Fruit fly (Drosophila melanogaster): ENCODE data around the gene Ugt302E1.

Ugt302E1 gene

DNA sequence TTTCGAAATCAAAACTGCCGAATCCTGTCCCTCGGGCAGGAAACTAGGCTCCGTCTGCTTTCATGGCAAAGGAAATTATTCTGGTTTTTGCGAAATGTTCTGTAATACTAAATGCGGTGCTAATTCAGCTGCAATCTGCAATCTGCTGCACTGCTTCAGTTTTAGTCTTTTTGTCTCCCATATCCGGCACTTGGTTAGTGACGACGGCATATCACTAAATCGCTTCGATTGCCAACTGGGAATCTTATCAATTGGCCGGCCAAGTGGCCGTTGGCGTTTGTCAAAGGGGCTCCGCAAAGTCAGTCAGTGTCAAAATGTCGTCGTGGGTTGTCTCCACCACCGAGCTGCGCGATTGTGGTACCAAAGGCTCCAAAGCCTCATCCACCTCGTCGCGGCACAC, 41.4 kb downstream of the Ugt302E1 start, which contains the start of gene CG18577:
CG18577 (plus strand) TSS at position 301 of the 400 bp plus-strand sequence.
- TF ChIP-seq dl (GFP tag; optimal IDR thresholded peaks at IDR 0.05; ENCODE audit: insufficient read depth in 1 of 2, partially characterized antibody in 2 of 2): no peak
- no peak for TF ChIP-seq Hr83 (GFP tag; optimal IDR thresholded peaks at IDR 0.05; ENCODE audit: poor library complexity, severe bottlenecking)
- no peak for TF ChIP-seq GATAd (GFP tag; optimal IDR thresholded peaks at IDR 0.05)
- TF ChIP-seq Vsx2 (GFP tag; optimal IDR thresholded peaks at IDR 0.05; ENCODE audit: partially characterized antibody): no peak
- no peak for TF ChIP-seq Rel (GFP tag; optimal IDR thresholded peaks at IDR 0.05)
- TF ChIP-seq Rel (tag; optimal IDR thresholded peaks at IDR 0.05): no peak
- no peak for TF ChIP-seq ey (GFP tag; optimal IDR thresholded peaks at IDR 0.05)

DNA sequence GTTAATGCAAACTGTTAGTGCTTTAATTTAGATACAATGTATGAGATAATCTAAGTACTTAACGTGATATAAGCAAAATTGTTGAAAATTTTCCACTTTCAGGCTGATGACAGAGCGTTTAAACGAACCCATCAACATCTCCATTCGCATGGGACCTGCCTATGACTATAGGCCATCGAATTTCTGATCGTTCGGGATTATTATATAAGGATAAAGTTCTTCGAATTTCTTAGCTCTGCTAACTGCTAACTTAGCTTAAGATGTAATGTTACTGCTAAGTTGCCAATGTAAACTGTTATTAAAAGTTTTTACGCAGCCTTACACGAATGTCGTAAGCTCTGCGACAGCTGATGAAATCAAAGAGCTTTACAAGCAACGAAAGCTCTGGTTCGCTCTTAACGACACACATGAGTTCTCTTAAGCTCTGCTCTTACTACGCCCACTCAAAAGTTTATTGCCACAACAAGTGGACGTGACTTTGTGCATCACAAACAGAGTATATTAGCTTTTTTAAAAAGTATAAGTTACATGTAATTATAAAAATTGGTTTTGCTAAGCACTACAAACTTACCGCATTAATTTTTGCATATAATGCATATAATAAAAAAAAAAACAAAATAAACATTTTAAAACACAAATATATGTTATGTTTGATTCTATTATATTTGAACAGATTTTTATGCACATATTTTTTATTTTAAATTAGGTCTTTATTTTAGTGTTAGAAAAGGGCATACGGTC, 42.4 kb downstream of the Ugt302E1 start:
- TF ChIP-seq Vsx2 (GFP tag; optimal IDR thresholded peaks at IDR 0.05; ENCODE audit: partially characterized antibody) (no peak), Jra (GFP tag; optimal IDR thresholded peaks at IDR 0.05) (no peak), CG9705 (GFP tag; optimal IDR thresholded peaks at IDR 0.05) (peak; percentile 94), foxo (GFP tag; optimal IDR thresholded peaks at IDR 0.05) (peak in 1 of 2 experiments; percentile 96), h (GFP tag; optimal IDR thresholded peaks at IDR 0.05) (peak; percentile 95), Hr83 (GFP tag; optimal IDR thresholded peaks at IDR 0.05; ENCODE audit: poor library complexity, severe bottlenecking) (no peak), pan (optimal IDR thresholded peaks at IDR 0.05) (no peak), ey (GFP tag; optimal IDR thresholded peaks at IDR 0.05) (peak; percentile 90), usp (GFP tag; optimal IDR thresholded peaks at IDR 0.05) (no peak), Myc (optimal IDR thresholded peaks at IDR 0.05) (no peak), dmrt93B (GFP tag; optimal IDR thresholded peaks at IDR 0.05) (peak; percentile 98), Rel (GFP tag; optimal IDR thresholded peaks at IDR 0.05) (peak; percentile 73), Rel (tag; optimal IDR thresholded peaks at IDR 0.05) (peak; percentile 65), jim (GFP tag; optimal IDR thresholded peaks at IDR 0.05) (no peak), sv (GFP tag; optimal IDR thresholded peaks at IDR 0.05) (peak; percentile 95), Mio (GFP tag; optimal IDR thresholded peaks at IDR 0.05) (no peak), CG32264 (GFP tag; optimal IDR thresholded peaks at IDR 0.05) (no peak), GATAd (GFP tag; optimal IDR thresholded peaks at IDR 0.05) (peak; percentile 64), sage (GFP tag; optimal IDR thresholded peaks at IDR 0.05) (peak; percentile 72), lola (GFP tag; optimal IDR thresholded peaks at IDR 0.05) (no peak), Dif (GFP tag; optimal IDR thresholded peaks at IDR 0.05; ENCODE audit: partially characterized antibody) (peak; percentile 4), psq (GFP tag; optimal IDR thresholded peaks at IDR 0.05) (peak; percentile 98), fru (GFP tag; optimal IDR thresholded peaks at IDR 0.05) (peak; percentile 96), rgr (GFP tag; optimal IDR thresholded peaks at IDR 0.05) (peak; percentile 94), Dfd (GFP tag; optimal IDR thresholded peaks at IDR 0.05) (peak; percentile 99), CrebA (GFP tag; optimal IDR thresholded peaks at IDR 0.05; ENCODE audit: borderline replicate concordance) (no peak), OdsH (GFP tag; optimal IDR thresholded peaks at IDR 0.05) (peak; percentile 96), dsf (GFP tag; optimal IDR thresholded peaks at IDR 0.05; ENCODE audit: borderline replicate concordance) (peak; percentile 80), Abd-B (GFP tag; optimal IDR thresholded peaks at IDR 0.05) (no peak), br (GFP tag; optimal IDR thresholded peaks at IDR 0.05) (peak; percentile 90), tai (GFP tag; optimal IDR thresholded peaks at IDR 0.05) (peak; percentile 73), Hnf4 (GFP tag; optimal IDR thresholded peaks at IDR 0.05) (peak; percentile 72), dl (GFP tag; optimal IDR thresholded peaks at IDR 0.05; ENCODE audit: insufficient read depth in 1 of 2, partially characterized antibody in 2 of 2) (no peak), N (GFP tag; optimal IDR thresholded peaks at IDR 0.05) (no peak), Sp1 (GFP tag; optimal IDR thresholded peaks at IDR 0.05) (peak; percentile 99), brk (GFP tag; optimal IDR thresholded peaks at IDR 0.05) (peak; percentile 88), Hr78 (GFP tag; optimal IDR thresholded peaks at IDR 0.05) (no peak), woc (GFP tag; optimal IDR thresholded peaks at IDR 0.05) (peak; percentile 92), HLH106 (tag; optimal IDR thresholded peaks at IDR 0.05) (peak; percentile 95)
